Worm (Caenorhabditis elegans) whole organism, L4 larva: ENCODE data around the gene F55B11.7.
"Not testable (repeated sequence)": the region's sequence is repeated elsewhere in the genome, so short reads cannot be mapped to it uniquely, and the experiment has no call there.

Experiments
- D1046.2 ChIP-seq: fragments of 200-800 bp; sonication (Bioruptor generic); IDR thresholded peaks from 2 replicates; pipeline ENCODE4 v1.3.6; 2022; ENCODE audit warnings: missing genetic modification characterization, missing compliant biosample characterization
- F10B5.3 ChIP-seq: sonication (generic microtip); optimal IDR thresholded peaks from 2 replicates; lab custom pipeline; 2016; ENCODE audit warnings: mild to moderate bottlenecking, missing genetic modification characterization, missing compliant biosample characterization
- F26F4.8 ChIP-seq: fragments of 200-800 bp; sonication (Bioruptor generic); conservative IDR thresholded peaks from 2 replicates; pipeline ENCODE4 v1.3.6; 2022; ENCODE audit warnings: missing genetic modification characterization, missing compliant biosample characterization
- F37D6.2 ChIP-seq: sonication (generic microtip); optimal IDR thresholded peaks from 2 replicates; lab custom pipeline; 2016; ENCODE audit warnings: mild to moderate bottlenecking, missing genetic modification characterization, missing compliant biosample characterization
- T20F7.1 ChIP-seq: fragments of 200-800 bp; sonication (Bioruptor generic); optimal IDR thresholded peaks from 2 replicates; lab custom pipeline; 2018; ENCODE audit warnings: mild to moderate bottlenecking, missing genetic modification characterization, missing compliant biosample characterization
- Y105C5A.15 ChIP-seq: fragments of 200-800 bp; sonication (Bioruptor generic); IDR thresholded peaks from 2 replicates; pipeline ENCODE4 v1.3.6; 2022; ENCODE audit warnings: missing genetic modification characterization, missing compliant biosample characterization
- Y48G9A.11 ChIP-seq: fragments of 200-800 bp; sonication (Bioruptor generic); IDR thresholded peaks from 2 replicates; pipeline ENCODE4 v1.3.6; 2022; ENCODE audit warnings: missing genetic modification reagents, missing genetic modification characterization, missing compliant biosample characterization
- Y75B8A.6 ChIP-seq: fragments of 200-800 bp; sonication (Bioruptor generic); IDR thresholded peaks from 2 replicates; pipeline ENCODE4 v1.3.6; 2022; ENCODE audit warnings: missing genetic modification reagents, missing genetic modification characterization, missing compliant biosample characterization
- ceh-20 ChIP-seq: fragments of 200-800 bp; sonication (Bioruptor generic); IDR thresholded peaks from 2 replicates; pipeline ENCODE4 v1.3.6; 2022; ENCODE audit warnings: missing genetic modification reagents, missing genetic modification characterization, missing compliant biosample characterization
- ceh-62 ChIP-seq: sonication (generic microtip); optimal IDR thresholded peaks from 2 replicates; lab custom pipeline; 2017; ENCODE audit warnings: missing biosample characterization, missing genetic modification characterization
- cey-2 ChIP-seq: sonication (generic microtip); optimal IDR thresholded peaks from 3 replicates; lab custom pipeline; 2017; ENCODE audit warnings: missing genetic modification characterization, mild to moderate bottlenecking, missing compliant biosample characterization, antibody characterized with exemption, borderline replicate concordance; ENCODE audit not compliant: insufficient read depth
- daf-19 ChIP-seq: fragments of 200-800 bp; sonication (Bioruptor generic); conservative IDR thresholded peaks from 2 replicates; pipeline ENCODE4 v1.3.6; 2022; ENCODE audit warnings: missing genetic modification characterization, missing compliant biosample characterization
- daf-8 ChIP-seq: fragments of 200-800 bp; sonication (Bioruptor generic); IDR thresholded peaks from 2 replicates; pipeline ENCODE4 v1.3.6; 2022; ENCODE audit warnings: missing genetic modification characterization, missing compliant biosample characterization
- dmd-6 ChIP-seq: fragments of 200-800 bp; sonication (Bioruptor generic); IDR thresholded peaks from 2 replicates; pipeline ENCODE4 v1.3.6; 2022; ENCODE audit warnings: missing genetic modification reagents, missing genetic modification characterization, missing compliant biosample characterization
- dmd-8 ChIP-seq: fragments of 200-800 bp; sonication (Bioruptor generic); IDR thresholded peaks from 2 replicates; pipeline ENCODE4 v1.3.6; 2022; ENCODE audit warnings: missing genetic modification characterization, missing compliant biosample characterization
- dpl-1 ChIP-seq: fragments of 150-350 bp; optimal IDR thresholded peaks from 2 replicates; lab custom pipeline; 2014; ENCODE audit warnings: missing biosample characterization, missing genetic modification reagents, missing genetic modification characterization
- egl-27 ChIP-seq: sonication (generic microtip); optimal IDR thresholded peaks from 3 replicates; lab custom pipeline; 2017; ENCODE audit warnings: missing biosample characterization, missing genetic modification reagents, missing genetic modification characterization
- fkh-10 ChIP-seq: fragments of 150-350 bp; optimal IDR thresholded peaks from 2 replicates; lab custom pipeline; 2014; ENCODE audit warnings: missing biosample characterization, missing genetic modification reagents, missing genetic modification characterization
- fos-1 ChIP-seq: fragments of 150-350 bp; optimal IDR thresholded peaks from 2 replicates; lab custom pipeline; 2014; ENCODE audit warnings: missing biosample characterization, missing genetic modification characterization
- lir-3 ChIP-seq: sonication (generic microtip); optimal IDR thresholded peaks from 2 replicates; lab custom pipeline; 2016; ENCODE audit warnings: mild to moderate bottlenecking, missing genetic modification characterization, missing compliant biosample characterization
- lsy-2 ChIP-seq, 2 experiments: fragments of 150-350 bp in 1 of 2; sonication (generic microtip) in 1 of 2; optimal IDR thresholded peaks; 2 replicates each; lab custom pipeline; 2014 to 2017; ENCODE audit warnings: missing biosample characterization in 2 of 2, missing genetic modification characterization in 2 of 2
- madf-9 ChIP-seq: fragments of 200-800 bp; sonication (Bioruptor generic); conservative IDR thresholded peaks from 2 replicates; pipeline ENCODE4 v1.3.6; 2022; ENCODE audit warnings: missing genetic modification reagents, missing genetic modification characterization, missing compliant biosample characterization
- mdl-1 ChIP-seq, 2 experiments: fragments of 150-350 bp in 1 of 2; sonication (generic microtip) in 1 of 2; optimal IDR thresholded peaks; 2 replicates each; lab custom pipeline; 2014 to 2017; ENCODE audit warnings: missing biosample characterization in 2 of 2, missing genetic modification characterization in 2 of 2
- mep-1 ChIP-seq: fragments of 150-350 bp; sonication (generic microtip); optimal IDR thresholded peaks from 3 replicates; lab custom pipeline; 2014; ENCODE audit warnings: missing biosample characterization, missing genetic modification characterization
- nhr-10 ChIP-seq: fragments of 150-350 bp; optimal IDR thresholded peaks from 2 replicates; lab custom pipeline; 2014; ENCODE audit warnings: missing biosample characterization, missing genetic modification characterization
- nhr-237 ChIP-seq: sonication (generic microtip); optimal IDR thresholded peaks from 2 replicates; lab custom pipeline; 2017; ENCODE audit warnings: missing biosample characterization, missing genetic modification characterization
- nhr-28 ChIP-seq: fragments of 150-350 bp; optimal IDR thresholded peaks from 2 replicates; lab custom pipeline; 2014; ENCODE audit warnings: missing biosample characterization, missing genetic modification characterization
- nhr-48 ChIP-seq: sonication (generic microtip); optimal IDR thresholded peaks from 2 replicates; lab custom pipeline; 2016; ENCODE audit warnings: mild to moderate bottlenecking, missing genetic modification characterization, missing compliant biosample characterization
- nhr-6 ChIP-seq: fragments of 150-350 bp; optimal IDR thresholded peaks from 2 replicates; lab custom pipeline; 2014; ENCODE audit warnings: missing biosample characterization, missing genetic modification characterization
- nhr-76 ChIP-seq: fragments of 150-350 bp; optimal IDR thresholded peaks from 2 replicates; lab custom pipeline; 2014; ENCODE audit warnings: missing biosample characterization, missing genetic modification characterization
- pha-4 ChIP-seq, 2 experiments: fragments of 150-350 bp in 1 of 2; fragments of 200-800 bp in 1 of 2; sonication (Bioruptor generic) in 1 of 2; IDR thresholded peaks in 1 of 2; optimal IDR thresholded peaks in 1 of 2; 2 replicates each; pipeline versions ENCODE4 v1.3.6 to Lab custom; 2014 to 2022; ENCODE audit warnings: missing genetic modification characterization in 2 of 2, missing genetic modification reagents in 2 of 2, missing biosample characterization in 1 of 2, missing compliant biosample characterization in 1 of 2
- php-3 ChIP-seq: fragments of 200-800 bp; sonication (Bioruptor generic); IDR thresholded peaks from 2 replicates; pipeline ENCODE4 v1.3.6; 2022; ENCODE audit warnings: missing genetic modification reagents, missing genetic modification characterization, missing compliant biosample characterization
- rbr-2 ChIP-seq: sonication (generic microtip); optimal IDR thresholded peaks from 2 replicates; lab custom pipeline; 2016; ENCODE audit warnings: missing genotype, missing genetic modification characterization, missing compliant biosample characterization
- sdz-12 ChIP-seq: fragments of 200-800 bp; sonication (Bioruptor generic); optimal IDR thresholded peaks from 2 replicates; lab custom pipeline; 2018; ENCODE audit warnings: mild to moderate bottlenecking, missing genetic modification characterization, missing compliant biosample characterization
- skn-1 ChIP-seq: fragments of 150-350 bp; optimal IDR thresholded peaks from 2 replicates; lab custom pipeline; 2014; ENCODE audit warnings: missing biosample characterization, missing genetic modification characterization
- spr-1 ChIP-seq: sonication (generic microtip); optimal IDR thresholded peaks from 2 replicates; lab custom pipeline; 2016; ENCODE audit warnings: mild to moderate bottlenecking, missing genetic modification characterization, missing compliant biosample characterization
- spr-3 ChIP-seq: fragments of 200-800 bp; sonication (Bioruptor generic); optimal IDR thresholded peaks from 2 replicates; lab custom pipeline; 2018; ENCODE audit warnings: mild to moderate bottlenecking, missing genetic modification characterization, missing compliant biosample characterization
- tra-1 ChIP-seq: fragments of 200-800 bp; sonication (Bioruptor generic); IDR thresholded peaks from 2 replicates; pipeline ENCODE4 v1.3.6; 2022; ENCODE audit warnings: missing genetic modification reagents, missing genetic modification characterization, missing compliant biosample characterization
- unc-62 ChIP-seq, 3 experiments: fragments of 150-350 bp in 1 of 3; sonication (generic microtip); optimal IDR thresholded peaks in 2 of 3; peaks in 1 of 3; 1 replicate in 1 of 3; 2 replicates in 2 of 3; lab custom pipeline; 2014 to 2017; ENCODE audit warnings: missing biosample characterization in 3 of 3, missing genetic modification characterization in 3 of 3, missing genetic modification reagents in 3 of 3, missing genotype in 1 of 3
- zfp-2 ChIP-seq: sonication (generic microtip); optimal IDR thresholded peaks from 2 replicates; lab custom pipeline; 2016; ENCODE audit warnings: mild to moderate bottlenecking, missing genetic modification characterization, missing compliant biosample characterization
- zfp-3 ChIP-seq: fragments of 200-800 bp; sonication (Bioruptor generic); conservative IDR thresholded peaks from 2 replicates; pipeline ENCODE4 v1.3.6; 2022; ENCODE audit warnings: missing genetic modification reagents, missing genetic modification characterization, missing compliant biosample characterization
- zip-11 ChIP-seq: fragments of 200-800 bp; sonication (Bioruptor generic); IDR thresholded peaks from 2 replicates; pipeline ENCODE4 v1.3.6; 2022; ENCODE audit warnings: missing genetic modification characterization, missing compliant biosample characterization
- zip-2 ChIP-seq: fragments of 150-350 bp; optimal IDR thresholded peaks from 2 replicates; lab custom pipeline; 2014; ENCODE audit warnings: missing biosample characterization, missing genetic modification characterization
- ztf-7 ChIP-seq: fragments of 150-350 bp; optimal IDR thresholded peaks from 2 replicates; lab custom pipeline; 2014; ENCODE audit warnings: missing biosample characterization, missing genetic modification characterization

Gene F55B11.7

ce11 chrIV:14427395-14427794 is 5.6 kb upstream of the F55B11.7 start, which contains the start of gene F55B11.5:
F55B11.5 (plus strand) TSS chrIV:14427695.
- not testable (repeated sequence) for TF ChIP-seq daf-8; ztf-7 (tag; lab: Kevin White, UChicago); mep-1 (tag; lab: Kevin White, UChicago)

- no peak for TF ChIP-seq dpl-1
- TF ChIP-seq lir-3 (tag; lab: Kevin White, UChicago), result no peak
- no peak for TF ChIP-seq pha-4 (GFP tag; IDR thresholded peaks at IDR 0.05; lab: Robert Waterston, UW)
- no peak for TF ChIP-seq pha-4 (tag; optimal IDR thresholded peaks at IDR 0.05; lab: Kevin White, UChicago)
- TF ChIP-seq egl-27 (tag; lab: Kevin White, UChicago), result no peak
- no peak for TF ChIP-seq nhr-237 (tag; lab: Kevin White, UChicago)
Measured at ce11 chrIV:14424396-14424795, 2.6 kb upstream of the F55B11.7 start, which contains the start of gene F55B11.3. F55B11.3 (plus strand) TSS chrIV:14424696.

ce11 chrIV:14423194-14423593 is 1.4 kb upstream of the F55B11.7 start, which contains the start of gene F55B11.2:
F55B11.2 (minus strand) TSS chrIV:14423294.
- TF ChIP-seq spr-3 (GFP tag; lab: Kevin White, UChicago) (no peak), spr-1 (tag; lab: Kevin White, UChicago) (no peak), nhr-28 (tag; lab: Kevin White, UChicago) (no peak), nhr-6 (tag; lab: Kevin White, UChicago) (no peak), nhr-10 (tag; lab: Kevin White, UChicago) (no peak), zip-11 (no peak), ceh-62 (tag; lab: Kevin White, UChicago) (no peak), dmd-8 (GFP tag; lab: Robert Waterston, UW) (no peak), cey-2 (tag; lab: Kevin White, UChicago) (no peak), madf-9 (no peak), nhr-48 (no peak), skn-1 (tag; lab: Kevin White, UChicago) (no peak), unc-62 (GFP tag; optimal IDR thresholded peaks at IDR 0.05 in 1 of 2; lab: Kevin White, UChicago) (no peak), unc-62 (tag; optimal IDR thresholded peaks at IDR 0.05; lab: Kevin White, UChicago) (no peak), F26F4.8 (no peak)

- TF ChIP-seq Y48G9A.11 (GFP tag; lab: Robert Waterston, UW), result no peak
- TF ChIP-seq D1046.2 (GFP tag; lab: Robert Waterston, UW), result no peak
- no peak for TF ChIP-seq zfp-2 (tag; lab: Kevin White, UChicago)
- no peak for TF ChIP-seq php-3 (GFP tag; lab: Robert Waterston, UW)
- no peak for TF ChIP-seq zip-2 (tag; lab: Kevin White, UChicago)
- TF ChIP-seq zfp-3 (GFP tag; lab: Robert Waterston, UW), result no peak
- no peak for TF ChIP-seq Y75B8A.6 (GFP tag; lab: Robert Waterston, UW)
Measured at ce11 chrIV:14417128-14417527, 4.7 kb downstream of the F55B11.7 start, which contains the start of gene F55B11.6. F55B11.6 (minus strand) TSS chrIV:14417228.

- TF ChIP-seq fkh-10 (no peak), mdl-1 (tag; optimal IDR thresholded peaks at IDR 0.05; lab: Kevin White, UChicago) (peak in 1 of 2 experiments; percentile 68), ceh-20 (no peak), cey-2 (tag; lab: Kevin White, UChicago) (peak; percentile 75), sdz-12 (GFP tag; lab: Kevin White, UChicago) (no peak), rbr-2 (tag; lab: Kevin White, UChicago) (no peak), dpl-1 (peak; percentile 15), nhr-6 (tag; lab: Kevin White, UChicago) (peak; percentile 2), T20F7.1 (GFP tag; lab: Kevin White, UChicago) (peak; percentile 24), nhr-76 (tag; lab: Kevin White, UChicago) (no peak), fos-1 (tag; lab: Kevin White, UChicago) (peak; percentile 7), lsy-2 (tag; optimal IDR thresholded peaks at IDR 0.05; lab: Kevin White, UChicago) (no peak), Y105C5A.15 (GFP tag; lab: Robert Waterston, UW) (no peak), F37D6.2 (tag; lab: Kevin White, UChicago) (no peak), ztf-7 (tag; lab: Kevin White, UChicago) (peak; percentile 69), dmd-6 (GFP tag; lab: Robert Waterston, UW) (peak; percentile 99), daf-19 (GFP tag; lab: Robert Waterston, UW) (no peak), F10B5.3 (tag; lab: Kevin White, UChicago) (no peak), tra-1 (peak; percentile 89)
Measured at ce11 chrIV:14414200-14414599, 7.6 kb downstream of the F55B11.7 start.
